Fruit fly (Drosophila melanogaster) whole organism, pupa: ENCODE measurements around the gene CG43645.

Experiments used
- CG12605 ChIP-seq: fragments of 200-800 bp; sonication (Bioruptor generic); IDR thresholded peaks from 2 replicates; pipeline ENCODE4 v1.3.6; 2022; ENCODE audit warnings: missing biosample characterization, missing genetic modification characterization
- CG14655 ChIP-seq: fragments of 200-800 bp; sonication (Bioruptor generic); optimal IDR thresholded peaks from 3 replicates; lab custom pipeline; 2017; ENCODE audit warnings: mild to moderate bottlenecking, missing biosample characterization, missing genetic modification reagents, missing genetic modification characterization
- CG4496 ChIP-seq: fragments of 200-800 bp; sonication (Bioruptor generic); IDR thresholded peaks from 3 replicates; pipeline ENCODE4 v1.3.6; 2022; ENCODE audit warnings: missing biosample characterization, missing genetic modification characterization
- CG8301 ChIP-seq: fragments of 200-800 bp; sonication (Bioruptor generic); optimal IDR thresholded peaks from 2 replicates; lab custom pipeline; 2018; ENCODE audit warnings: missing biosample characterization, mild to moderate bottlenecking, missing genetic modification characterization
- CG9948 ChIP-seq: fragments of 200-800 bp; sonication (Bioruptor generic); optimal IDR thresholded peaks from 2 replicates; lab custom pipeline; 2018; ENCODE audit warnings: missing biosample characterization, mild to moderate bottlenecking, missing genetic modification characterization, moderate library complexity
- D1 ChIP-seq: fragments of 200-800 bp; sonication (Bioruptor generic); optimal IDR thresholded peaks from 2 replicates; lab custom pipeline; 2018; ENCODE audit warnings: missing biosample characterization, mild to moderate bottlenecking, missing genetic modification characterization, moderate library complexity
- Ets98B ChIP-seq: fragments of 200-800 bp; sonication (Bioruptor generic); IDR thresholded peaks from 2 replicates; pipeline ENCODE4 v1.3.6; 2022; ENCODE audit warnings: missing biosample characterization, missing genetic modification characterization
- Snoo ChIP-seq: fragments of 200-800 bp; sonication (Bioruptor generic); optimal IDR thresholded peaks from 3 replicates; lab custom pipeline; 2017; ENCODE audit warnings: missing biosample characterization, mild to moderate bottlenecking, missing genetic modification characterization, inconsistent platforms
- gl ChIP-seq: fragments of 200-800 bp; sonication (Bioruptor generic); optimal IDR thresholded peaks from 2 replicates; lab custom pipeline; 2018; ENCODE audit warnings: missing biosample characterization, mild to moderate bottlenecking, missing genetic modification characterization
- rn ChIP-seq: fragments of 200-800 bp; sonication (Bioruptor generic); IDR thresholded peaks from 2 replicates; pipeline ENCODE4 v1.3.6; 2022; ENCODE audit warnings: missing biosample characterization, missing genetic modification characterization

dm6 chr2L:17484174-17484573 is 1.4 kb upstream of the CG43645 start, which contains the start of the genes GCS2beta and CG5131:
- peak; percentile 88 for TF ChIP-seq Snoo (tag; lab: Kevin White, UChicago)
- TF ChIP-seq CG4496 (GFP tag; lab: Robert Waterston, UW), result peak; percentile 96
- TF ChIP-seq Ets98B, result peak; percentile 92
- TF ChIP-seq gl (tag; lab: Kevin White, UChicago), result peak; percentile 56
- peak; percentile 82 for TF ChIP-seq CG14655
- TF ChIP-seq D1 (tag; lab: Kevin White, UChicago), result peak; percentile 23
- 0 out of 2 replicates have a peak, but pooled peaks have one; percentile 40 for TF ChIP-seq CG12605 (GFP tag; lab: Robert Waterston, UW)
- peak; percentile 78 for TF ChIP-seq CG9948 (tag; lab: Kevin White, UChicago)
- TF ChIP-seq rn (GFP tag; lab: Robert Waterston, UW), result peak; percentile 91
- peak; percentile 83 for TF ChIP-seq CG8301 (tag; lab: Kevin White, UChicago)
